Fruit fly (Drosophila melanogaster): ENCODE data around the gene Rok.

Rok gene

DNA sequence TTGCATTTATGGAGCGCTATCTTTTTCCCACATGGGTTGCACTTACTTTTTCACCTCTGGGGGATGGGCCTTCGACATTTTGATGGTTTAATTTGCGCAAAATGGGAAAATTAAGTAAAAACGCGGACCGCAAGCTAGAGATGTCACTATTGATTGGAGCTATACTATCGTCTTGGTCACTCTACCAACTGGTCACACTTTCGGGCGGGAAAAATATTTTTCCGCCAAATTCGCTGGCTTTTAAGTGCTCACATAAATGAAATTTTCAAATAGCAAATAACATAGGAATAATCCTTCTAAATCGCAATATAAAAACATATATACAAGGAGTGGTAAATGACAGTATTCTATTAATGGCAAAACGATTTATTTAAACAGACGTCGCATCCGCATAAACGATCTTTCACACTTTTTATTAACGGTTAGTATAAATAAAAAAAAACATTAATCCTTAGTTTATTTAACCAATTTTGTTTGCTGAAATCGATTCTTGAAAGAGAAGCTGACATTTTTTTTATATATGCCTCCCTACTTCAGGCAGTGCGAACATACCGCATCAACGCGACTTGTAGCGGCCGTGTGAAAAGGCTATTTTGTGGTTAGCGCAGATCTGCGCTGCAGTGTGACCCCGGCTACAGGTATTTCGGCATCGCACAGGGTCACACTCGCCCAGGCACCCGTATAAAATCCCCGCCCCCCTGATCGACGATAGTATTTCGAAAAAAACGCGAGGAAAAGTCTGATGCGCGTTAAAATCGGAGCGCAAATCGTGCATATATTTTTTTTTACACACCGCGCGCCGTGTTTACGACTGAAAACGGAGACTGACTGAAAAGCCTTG is 3.3 kb upstream of the Rok start, which contains the start of the genes SNRPG and mthl1 (continued):
- TF ChIP-seq ey (GFP tag; optimal IDR thresholded peaks at IDR 0.05) (peak; percentile 62), Dif (GFP tag; optimal IDR thresholded peaks at IDR 0.05; ENCODE audit: partially characterized antibody) (no peak)

DNA sequence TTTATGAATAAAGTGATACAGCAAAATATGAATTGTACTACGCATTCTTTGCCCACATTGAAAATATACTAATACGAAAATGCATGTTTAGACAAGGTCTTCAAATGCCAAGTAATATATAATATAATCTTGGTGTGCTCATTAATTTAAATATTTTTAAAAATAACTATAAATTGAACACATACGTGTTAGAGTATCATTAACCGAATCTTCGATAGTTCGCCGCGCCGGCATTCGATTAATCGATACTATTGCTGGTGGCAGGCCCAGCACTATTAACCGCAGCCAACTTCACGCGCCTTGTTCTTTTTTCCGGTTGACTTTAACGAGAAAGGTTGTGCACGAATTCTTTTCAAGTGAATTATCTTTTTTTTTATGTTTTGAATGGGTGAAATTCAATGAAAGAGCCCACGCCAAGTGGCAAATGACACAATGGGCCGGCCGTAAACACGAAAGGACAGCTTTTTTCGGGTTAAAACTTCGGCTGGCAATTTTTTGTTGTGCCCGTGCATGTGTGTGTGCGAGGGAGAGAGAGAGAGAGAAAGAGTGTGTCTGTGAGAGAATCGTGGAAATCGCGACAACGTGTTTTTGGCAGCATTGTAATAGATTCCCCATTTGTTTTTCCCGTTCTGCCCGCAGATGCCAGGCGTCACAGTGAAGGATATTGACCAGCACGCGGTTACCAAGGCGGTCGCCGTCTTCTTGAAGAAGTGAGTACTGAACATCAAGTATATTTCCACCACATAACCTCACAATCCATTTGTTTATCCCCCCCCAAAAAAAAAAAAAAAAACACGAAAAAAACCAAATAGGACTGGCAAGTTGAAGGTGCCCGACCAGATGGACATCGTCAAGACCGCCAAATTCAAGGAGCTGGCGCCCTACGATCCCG is 626 bp upstream of the Rok start, which contains the start of gene RpS19a:
Gene RpS19a (plus strand): TSS at position 301 of the 892 bp plus-strand sequence.
- TF ChIP-seq HLH106 (tag; optimal IDR thresholded peaks at IDR 0.05), result peak; percentile 59
- TF ChIP-seq sv (GFP tag; optimal IDR thresholded peaks at IDR 0.05), result peak; percentile 45
- TF ChIP-seq sage (GFP tag; optimal IDR thresholded peaks at IDR 0.05), result peak; percentile 20
- no peak for TF ChIP-seq N (GFP tag; optimal IDR thresholded peaks at IDR 0.05)
- no peak for TF ChIP-seq tai (GFP tag; optimal IDR thresholded peaks at IDR 0.05)
- TF ChIP-seq ey (GFP tag; optimal IDR thresholded peaks at IDR 0.05), result no peak
- no peak for TF ChIP-seq psq (GFP tag; optimal IDR thresholded peaks at IDR 0.05)
- peak; percentile 16 for TF ChIP-seq OdsH (GFP tag; optimal IDR thresholded peaks at IDR 0.05)
- TF ChIP-seq pan (optimal IDR thresholded peaks at IDR 0.05), result no peak
- no peak for TF ChIP-seq Vsx2 (GFP tag; optimal IDR thresholded peaks at IDR 0.05; ENCODE audit: partially characterized antibody)
- TF ChIP-seq Dif (GFP tag; optimal IDR thresholded peaks at IDR 0.05; ENCODE audit: partially characterized antibody), result no peak
- TF ChIP-seq br (GFP tag; optimal IDR thresholded peaks at IDR 0.05), result peak; percentile 76
- TF ChIP-seq brk (GFP tag; optimal IDR thresholded peaks at IDR 0.05), result no peak
- no peak for TF ChIP-seq jim (GFP tag; optimal IDR thresholded peaks at IDR 0.05)
- peak; percentile 80 for TF ChIP-seq Hr83 (GFP tag; optimal IDR thresholded peaks at IDR 0.05; ENCODE audit: poor library complexity, severe bottlenecking)
- TF ChIP-seq Mio (GFP tag; optimal IDR thresholded peaks at IDR 0.05), result no peak
- no peak for TF ChIP-seq Dfd (GFP tag; optimal IDR thresholded peaks at IDR 0.05)
- no peak for TF ChIP-seq Hr78 (GFP tag; optimal IDR thresholded peaks at IDR 0.05)
- no peak for TF ChIP-seq lola (GFP tag; optimal IDR thresholded peaks at IDR 0.05)
- TF ChIP-seq GATAd (GFP tag; optimal IDR thresholded peaks at IDR 0.05), result peak; percentile 16
- no peak for TF ChIP-seq usp (GFP tag; optimal IDR thresholded peaks at IDR 0.05)
- TF ChIP-seq dmrt93B (GFP tag; optimal IDR thresholded peaks at IDR 0.05), result peak; percentile 80
- TF ChIP-seq dl (GFP tag; optimal IDR thresholded peaks at IDR 0.05; ENCODE audit: insufficient read depth in 1 of 2, partially characterized antibody in 2 of 2), result no peak
- peak; percentile 80 for TF ChIP-seq rgr (GFP tag; optimal IDR thresholded peaks at IDR 0.05)
- no peak for TF ChIP-seq CrebA (GFP tag; optimal IDR thresholded peaks at IDR 0.05; ENCODE audit: borderline replicate concordance)
- TF ChIP-seq fru (GFP tag; optimal IDR thresholded peaks at IDR 0.05), result peak; percentile 52
- TF ChIP-seq Rel (GFP tag; optimal IDR thresholded peaks at IDR 0.05), result no peak
- peak; percentile 63 for TF ChIP-seq Rel (tag; optimal IDR thresholded peaks at IDR 0.05)
- TF ChIP-seq dsf (GFP tag; optimal IDR thresholded peaks at IDR 0.05; ENCODE audit: borderline replicate concordance), result peak; percentile 61
- TF ChIP-seq CG32264 (GFP tag; optimal IDR thresholded peaks at IDR 0.05), result no peak
- peak; percentile 58 for TF ChIP-seq h (GFP tag; optimal IDR thresholded peaks at IDR 0.05)
- peak; percentile 34 for TF ChIP-seq Hnf4 (GFP tag; optimal IDR thresholded peaks at IDR 0.05)
- no peak for TF ChIP-seq Myc (optimal IDR thresholded peaks at IDR 0.05)
- peak; percentile 88 for TF ChIP-seq CG9705 (GFP tag; optimal IDR thresholded peaks at IDR 0.05)
- no peak for TF ChIP-seq Abd-B (GFP tag; optimal IDR thresholded peaks at IDR 0.05)
- TF ChIP-seq Sp1 (GFP tag; optimal IDR thresholded peaks at IDR 0.05), result peak; percentile 89
- peak; percentile 28 for TF ChIP-seq Jra (GFP tag; optimal IDR thresholded peaks at IDR 0.05)
- no peak for TF ChIP-seq woc (GFP tag; optimal IDR thresholded peaks at IDR 0.05)
- TF ChIP-seq foxo (GFP tag; optimal IDR thresholded peaks at IDR 0.05), result peak in 1 of 2 experiments; percentile 61

All from whole organism, wandering third instar larva.